Fruit fly (Drosophila melanogaster) whole organism: ENCODE data around the gene Teh3.

Source experiments
- CG8478 ChIP-seq: fragments of >200 bp; optimal IDR thresholded peaks from 2 replicates; lab custom pipeline; 2018; ENCODE audit warnings: inconsistent platforms
- usp ChIP-seq: fragments of >200 bp; optimal IDR thresholded peaks from 2 replicates; lab custom pipeline; 2017; ENCODE audit warnings: missing biosample characterization, missing genetic modification characterization, mixed read lengths

DNA sequence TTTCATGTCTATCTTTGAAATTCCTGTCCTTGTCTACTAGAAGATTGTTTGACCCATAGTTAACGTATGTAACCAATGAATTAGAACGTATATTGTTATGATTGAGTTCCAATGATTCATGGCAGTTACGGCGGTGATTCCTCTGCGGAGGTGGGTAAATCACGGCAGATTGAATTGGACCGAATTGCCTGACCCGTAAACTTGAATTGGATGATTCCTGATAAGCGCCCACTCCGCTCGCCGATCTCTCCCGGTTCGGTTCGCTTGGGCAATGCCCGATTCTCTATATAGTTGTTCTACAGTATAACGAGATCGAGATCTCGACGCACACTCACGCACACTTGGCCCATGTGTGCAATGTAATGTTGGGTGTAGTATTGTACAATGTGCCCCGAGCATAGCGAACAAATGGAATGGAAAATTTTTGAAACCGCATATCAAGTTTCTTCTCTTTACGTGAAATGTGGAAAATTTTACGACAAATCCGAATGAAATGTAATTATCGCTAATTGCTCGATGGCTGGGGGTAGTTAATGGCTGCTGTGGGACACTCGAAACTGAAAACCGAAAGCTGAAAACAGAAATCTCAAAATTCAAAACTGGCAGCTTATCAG is 47.0 kb upstream of the Teh3 start:
- no peak for TF ChIP-seq CG8478 (lab: Kevin White, UChicago)
- no peak for TF ChIP-seq usp
